Worm (Caenorhabditis elegans) whole organism, late embryonic: Measurements from ENCODE around the gene F15A4.2.

Experiments used
- C08G9.2 ChIP-seq: sonication (generic microtip); optimal IDR thresholded peaks from 2 replicates; lab custom pipeline; 2016; ENCODE audit warnings: mild to moderate bottlenecking, missing genetic modification characterization, moderate library complexity, missing compliant biosample characterization
- C38D4.7 ChIP-seq: fragments of 200-800 bp; sonication (Bioruptor generic); optimal IDR thresholded peaks from 2 replicates; lab custom pipeline; 2018; ENCODE audit warnings: mild to moderate bottlenecking, missing genetic modification characterization, moderate library complexity, missing compliant biosample characterization
- K02D7.2 ChIP-seq: sonication (generic microtip); optimal IDR thresholded peaks from 2 replicates; lab custom pipeline; 2017; ENCODE audit warnings: mild to moderate bottlenecking, missing genetic modification characterization, missing compliant biosample characterization
- K09A11.1 ChIP-seq: sonication (generic microtip); optimal IDR thresholded peaks from 2 replicates; lab custom pipeline; 2017; ENCODE audit warnings: antibody characterized with exemption, mild to moderate bottlenecking, missing genetic modification characterization, missing compliant biosample characterization; ENCODE audit not compliant: insufficient read depth
- ahr-1 ChIP-seq: sonication (generic microtip); optimal IDR thresholded peaks from 2 replicates; lab custom pipeline; 2016; ENCODE audit warnings: missing genetic modification characterization, missing compliant biosample characterization
- ama-1 ChIP-seq: fragments of 150-350 bp; optimal IDR thresholded peaks from 2 replicates; lab custom pipeline; 2014
- ceh-14 ChIP-seq: sonication (generic microtip); optimal IDR thresholded peaks from 2 replicates; lab custom pipeline; 2016; ENCODE audit warnings: missing genotype, missing genetic modification characterization, missing compliant biosample characterization
- ceh-18 ChIP-seq: sonication (generic microtip); optimal IDR thresholded peaks from 2 replicates; lab custom pipeline; 2016; ENCODE audit warnings: missing genetic modification characterization, missing compliant biosample characterization
- ceh-22 ChIP-seq: sonication (generic microtip); optimal IDR thresholded peaks from 2 replicates; lab custom pipeline; 2017; ENCODE audit warnings: missing biosample characterization, missing genetic modification characterization
- ceh-24 ChIP-seq: sonication (generic microtip); optimal IDR thresholded peaks from 2 replicates; lab custom pipeline; 2016; ENCODE audit warnings: mild to moderate bottlenecking, missing genetic modification characterization, missing compliant biosample characterization
- ceh-31 ChIP-seq: sonication (generic microtip); optimal IDR thresholded peaks from 2 replicates; lab custom pipeline; 2016; ENCODE audit warnings: missing genetic modification characterization, missing compliant biosample characterization
- ceh-34 ChIP-seq: sonication (generic microtip); optimal IDR thresholded peaks from 2 replicates; lab custom pipeline; 2016; ENCODE audit warnings: mild to moderate bottlenecking, missing genetic modification characterization, missing compliant biosample characterization
- ceh-45 ChIP-seq: fragments of 200-800 bp; sonication (Bioruptor generic); IDR thresholded peaks from 2 replicates; pipeline ENCODE4 v1.3.6; 2022; ENCODE audit warnings: missing genetic modification reagents, missing genetic modification characterization, missing compliant biosample characterization
- ceh-48 ChIP-seq: sonication (generic microtip); optimal IDR thresholded peaks from 2 replicates; lab custom pipeline; 2016; ENCODE audit warnings: missing genetic modification characterization, inconsistent platforms, missing compliant biosample characterization
- ceh-6 ChIP-seq: fragments of 200-800 bp; sonication (Bioruptor generic); optimal IDR thresholded peaks from 2 replicates; lab custom pipeline; 2018; ENCODE audit warnings: mild to moderate bottlenecking, missing genetic modification characterization, missing compliant biosample characterization
- dmd-4 ChIP-seq: sonication (generic microtip); optimal IDR thresholded peaks from 2 replicates; lab custom pipeline; 2016; ENCODE audit warnings: borderline replicate concordance, missing genetic modification characterization, missing compliant biosample characterization
- elt-2 ChIP-seq: sonication (generic microtip); optimal IDR thresholded peaks from 2 replicates; lab custom pipeline; 2016; ENCODE audit warnings: missing genetic modification reagents, missing genetic modification characterization, missing compliant biosample characterization
- elt-4 ChIP-seq: sonication (generic microtip); optimal IDR thresholded peaks from 2 replicates; lab custom pipeline; 2016; ENCODE audit warnings: missing genetic modification characterization, missing compliant biosample characterization
- eyg-1 ChIP-seq: sonication (generic microtip); optimal IDR thresholded peaks from 2 replicates; lab custom pipeline; 2016; ENCODE audit warnings: missing genotype, missing genetic modification characterization, missing compliant biosample characterization
- fkh-10 ChIP-seq: fragments of 150-350 bp; optimal IDR thresholded peaks from 2 replicates; lab custom pipeline; 2014; ENCODE audit warnings: missing biosample characterization, missing genetic modification reagents, missing genetic modification characterization
- fkh-6 ChIP-seq: sonication (generic microtip); optimal IDR thresholded peaks from 2 replicates; lab custom pipeline; 2016; ENCODE audit warnings: missing genetic modification characterization, missing compliant biosample characterization
- lim-6 ChIP-seq: sonication (generic microtip); optimal IDR thresholded peaks from 2 replicates; lab custom pipeline; 2016; ENCODE audit warnings: missing genetic modification characterization, missing compliant biosample characterization
- madf-2 ChIP-seq: sonication (generic microtip); optimal IDR thresholded peaks from 2 replicates; lab custom pipeline; 2017; ENCODE audit warnings: missing genetic modification characterization, missing compliant biosample characterization
- mec-3 ChIP-seq: sonication (generic microtip); optimal IDR thresholded peaks from 2 replicates; lab custom pipeline; 2016; ENCODE audit warnings: borderline replicate concordance, missing genetic modification characterization, missing compliant biosample characterization
- nfya-1 ChIP-seq: sonication (generic microtip); optimal IDR thresholded peaks from 2 replicates; lab custom pipeline; 2017; ENCODE audit warnings: missing genetic modification characterization, mild to moderate bottlenecking, missing compliant biosample characterization, antibody characterized with exemption, moderate library complexity
- nhr-11 ChIP-seq: fragments of 150-350 bp; optimal IDR thresholded peaks from 2 replicates; lab custom pipeline; 2014; ENCODE audit warnings: missing biosample characterization, missing genetic modification characterization
- npax-4 ChIP-seq: sonication (generic microtip); optimal IDR thresholded peaks from 2 replicates; lab custom pipeline; 2016; ENCODE audit warnings: missing genetic modification characterization, missing compliant biosample characterization
- pag-3 ChIP-seq: sonication (generic microtip); optimal IDR thresholded peaks from 2 replicates; lab custom pipeline; 2016; ENCODE audit warnings: missing compliant biosample characterization, missing genetic modification characterization, borderline replicate concordance
- pat-9 ChIP-seq: fragments of 200-800 bp; sonication (Bioruptor generic); optimal IDR thresholded peaks from 2 replicates; lab custom pipeline; 2018; ENCODE audit warnings: mild to moderate bottlenecking, missing genetic modification characterization, moderate library complexity, missing compliant biosample characterization
- ref-2 ChIP-seq: sonication (generic microtip); optimal IDR thresholded peaks from 2 replicates; lab custom pipeline; 2016; ENCODE audit warnings: missing genetic modification characterization, missing compliant biosample characterization
- rnt-1 ChIP-seq: sonication (generic microtip); optimal IDR thresholded peaks from 2 replicates; lab custom pipeline; 2016; ENCODE audit warnings: missing genetic modification characterization, missing compliant biosample characterization
- sdc-2 ChIP-seq: sonication (generic microtip); optimal IDR thresholded peaks from 2 replicates; lab custom pipeline; 2016; ENCODE audit warnings: missing genotype, missing genetic modification characterization, missing compliant biosample characterization
- sox-2 ChIP-seq: fragments of 200-800 bp; sonication (Bioruptor generic); IDR thresholded peaks from 2 replicates; pipeline ENCODE4 v1.3.6; 2022; ENCODE audit warnings: missing genetic modification reagents, missing genetic modification characterization, missing compliant biosample characterization
- sox-4 ChIP-seq: sonication (generic microtip); optimal IDR thresholded peaks from 2 replicates; lab custom pipeline; 2017; ENCODE audit warnings: mild to moderate bottlenecking, missing genetic modification characterization, inconsistent platforms, missing compliant biosample characterization
- syd-9 ChIP-seq: sonication (generic microtip); optimal IDR thresholded peaks from 2 replicates; lab custom pipeline; 2016; ENCODE audit warnings: mild to moderate bottlenecking, missing genetic modification characterization, moderate library complexity, missing compliant biosample characterization
- tbx-2 ChIP-seq: sonication (generic microtip); optimal IDR thresholded peaks from 2 replicates; lab custom pipeline; 2016; ENCODE audit warnings: missing genetic modification characterization, missing compliant biosample characterization
- unc-3 ChIP-seq, 2 experiments: fragments of 200-800 bp in 1 of 2; sonication (Bioruptor generic) in 1 of 2; sonication (generic microtip) in 1 of 2; conservative IDR thresholded peaks in 1 of 2; optimal IDR thresholded peaks in 1 of 2; 2 replicates each; pipeline versions ENCODE4 v1.3.6 to Lab custom; 2016 to 2022; ENCODE audit warnings: missing compliant biosample characterization in 2 of 2, missing genetic modification characterization in 2 of 2, missing genetic modification reagents in 1 of 2
- unc-55 ChIP-seq: sonication (generic microtip); optimal IDR thresholded peaks from 2 replicates; lab custom pipeline; 2017; ENCODE audit warnings: missing biosample characterization, missing genetic modification reagents, missing genetic modification characterization
- unc-86 ChIP-seq: sonication (generic microtip); optimal IDR thresholded peaks from 2 replicates; lab custom pipeline; 2016; ENCODE audit warnings: missing genetic modification characterization, missing compliant biosample characterization
- ztf-16 ChIP-seq: sonication (generic microtip); optimal IDR thresholded peaks from 2 replicates; lab custom pipeline; 2017; ENCODE audit warnings: missing genetic modification characterization, missing compliant biosample characterization

Gene F15A4.2

ce11 chrII:12462244-12462643 lies at the start of gene F15A4.2:
F15A4.2 (plus strand) TSS chrII:12462544.
- no peak for TF ChIP-seq rnt-1 (tag; lab: Kevin White, UChicago)
- no peak for TF ChIP-seq K02D7.2
- no peak for TF ChIP-seq ceh-48 (tag; lab: Kevin White, UChicago)
- no peak for TF ChIP-seq tbx-2
- TF ChIP-seq sdc-2 (tag; lab: Kevin White, UChicago) = no peak
- no peak for TF ChIP-seq nfya-1 (tag; lab: Kevin White, UChicago)
- no peak for TF ChIP-seq ceh-34
- TF ChIP-seq fkh-6 (tag; lab: Kevin White, UChicago) = no peak
- TF ChIP-seq dmd-4 (tag; lab: Kevin White, UChicago) = no peak

DNA sequence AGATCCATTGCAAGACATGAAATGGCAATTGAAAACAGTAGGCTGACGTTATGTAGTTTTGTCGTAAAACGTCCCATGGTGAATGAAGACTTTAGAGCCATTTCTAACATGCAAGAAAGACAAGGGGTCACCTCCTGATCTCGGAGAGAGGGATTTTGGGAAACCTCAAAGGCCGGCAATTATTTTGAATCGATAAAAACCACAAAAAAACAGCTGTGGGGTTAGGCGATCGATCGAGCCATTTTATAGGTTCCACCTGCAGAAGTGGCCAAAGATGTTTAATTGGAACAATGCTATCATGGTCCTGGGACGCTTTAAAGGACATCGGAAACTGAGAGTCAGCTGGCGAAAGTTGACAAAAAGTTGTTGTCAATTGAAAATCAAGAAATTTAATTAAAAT lies 47.5 kb upstream of the F15A4.2 start, which contains the start of gene Y57A10C.11:
TSS of gene Y57A10C.11 (minus strand) at position 101 of the 400 bp plus-strand sequence.
- TF ChIP-seq unc-86 (no peak), pat-9 (tag; lab: Kevin White, UChicago) (no peak), ceh-14 (no peak), tbx-2 (no peak), sox-4 (tag; lab: Kevin White, UChicago) (no peak), sox-2 (GFP tag; lab: Robert Waterston, UW) (no peak), C08G9.2 (tag; lab: Kevin White, UChicago) (no peak), nfya-1 (tag; lab: Kevin White, UChicago) (no peak), ztf-16 (tag; lab: Kevin White, UChicago) (no peak), ama-1 (no peak), pag-3 (tag; lab: Kevin White, UChicago) (no peak), C38D4.7 (GFP tag; lab: Kevin White, UChicago) (no peak), eyg-1 (no peak), ceh-6 (GFP tag; lab: Kevin White, UChicago) (no peak), ceh-24 (no peak), npax-4 (tag; lab: Kevin White, UChicago) (no peak)

DNA sequence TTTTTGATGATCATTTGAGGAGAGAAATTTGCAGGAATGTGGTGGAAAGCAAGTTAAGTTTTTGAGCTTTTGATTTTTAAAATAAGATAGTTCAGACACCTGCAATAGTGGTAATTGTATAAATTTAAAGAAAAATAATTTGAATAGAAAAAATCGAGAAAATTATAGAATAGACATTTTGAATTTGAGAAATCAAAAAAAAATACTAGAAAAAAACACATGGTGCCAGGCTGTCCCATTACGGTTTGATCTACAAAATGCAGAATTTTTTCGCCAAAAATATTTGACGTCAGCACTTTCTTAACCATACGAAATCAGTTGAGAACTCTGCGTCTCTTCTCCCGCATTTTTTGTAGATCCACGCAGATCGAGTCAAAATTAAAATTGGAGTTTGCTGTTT lies 44.8 kb upstream of the F15A4.2 start, which contains the start of gene sre-27:
TSS of gene sre-27 (minus strand) at position 101 of the 400 bp plus-strand sequence.
- no peak for TF ChIP-seq elt-2 (tag; lab: Kevin White, UChicago)
- no peak for TF ChIP-seq elt-4
- TF ChIP-seq fkh-6 (tag; lab: Kevin White, UChicago) = no peak
- no peak for TF ChIP-seq unc-3 (GFP tag; conservative IDR thresholded peaks at IDR 0.05; lab: Robert Waterston, UW)
- no peak for TF ChIP-seq unc-3 (tag; optimal IDR thresholded peaks at IDR 0.05; lab: Kevin White, UChicago)
- TF ChIP-seq mec-3 (tag; lab: Kevin White, UChicago) = no peak

ce11 chrII:12417996-12418395 lies 44.3 kb upstream of the F15A4.2 start:
- TF ChIP-seq unc-55 (GFP tag; lab: Kevin White, UChicago) = no peak
- TF ChIP-seq ceh-14 = no peak
- no peak for TF ChIP-seq eyg-1
- no peak for TF ChIP-seq elt-2 (tag; lab: Kevin White, UChicago)
- no peak for TF ChIP-seq C38D4.7 (GFP tag; lab: Kevin White, UChicago)
- no peak for TF ChIP-seq ahr-1 (tag; lab: Kevin White, UChicago)
- TF ChIP-seq fkh-10 = no peak
- TF ChIP-seq K09A11.1 = no peak
- TF ChIP-seq syd-9 = no peak
- no peak for TF ChIP-seq lim-6
- no peak for TF ChIP-seq ceh-18

- TF ChIP-seq ceh-45 (no peak), ceh-31 (tag; lab: Kevin White, UChicago) (no peak), nhr-11 (no peak), ref-2 (no peak), ceh-18 (no peak), madf-2 (tag; lab: Kevin White, UChicago) (no peak), ceh-22 (no peak)
Measured at ce11 chrII:12420486-12420885, 41.9 kb upstream of the F15A4.2 start, which contains the start of gene sre-26. sre-26 (minus strand) TSS chrII:12420586.
